Fruit fly (Drosophila melanogaster) S2 (cell line): ENCODE data around the gene CG15877.

Experiments used
- CG8478 ChIP-seq: fragments of >200 bp; optimal IDR thresholded peaks from 2 replicates; lab custom pipeline; 2018
- CTCF ChIP-seq, 2 experiments: fragments of >200 bp; optimal IDR thresholded peaks; 2 replicates each; lab custom pipeline; 2018

DNA sequence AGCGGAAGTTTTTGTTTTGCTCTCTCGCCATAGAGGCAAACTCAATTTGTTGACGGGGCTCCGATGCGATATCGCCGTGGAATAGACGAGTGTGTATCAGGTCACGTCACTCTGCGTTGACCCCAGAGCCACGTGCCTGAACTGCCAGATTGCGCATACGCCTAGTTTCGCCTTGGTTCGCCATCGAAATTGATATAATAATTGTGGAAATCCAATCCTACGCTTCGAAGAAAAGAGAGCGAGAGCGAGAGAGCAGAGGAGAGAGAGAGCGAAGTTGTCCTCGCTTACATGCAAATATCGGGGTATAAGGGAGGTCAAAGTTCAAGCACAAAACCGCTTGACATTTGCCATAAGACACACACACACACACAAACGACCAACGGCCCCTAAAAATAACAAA lies 49.8 kb upstream of the CG15877 start:
- TF ChIP-seq CTCF (optimal IDR thresholded peaks at IDR 0.05; lab: Kevin White, UChicago) (no peak), CG8478 (lab: Kevin White, UChicago) (no peak)
